Worm (Caenorhabditis elegans): ENCODE measurements around the gene K09C4.2.

ce11 chrX:3306594-3307296 is 10.5 kb downstream of the K09C4.2 start:
- TF ChIP-seq scrt-1 (GFP tag; IDR thresholded peaks at IDR 0.05) (no peak), sea-1 (GFP tag; conservative IDR thresholded peaks at IDR 0.05) (no peak), hmbx-1 (tag; optimal IDR thresholded peaks at IDR 0.05) (no peak), ama-1 (optimal IDR thresholded peaks at IDR 0.05) (no peak), ceh-36 (tag; optimal IDR thresholded peaks at IDR 0.05) (no peak), tbx-37 (GFP tag; conservative IDR thresholded peaks at IDR 0.05) (no peak), F13C5.2 (tag; optimal IDR thresholded peaks at IDR 0.05) (no peak), flt-1 (GFP tag; IDR thresholded peaks at IDR 0.05) (no peak), ets-7 (tag; optimal IDR thresholded peaks at IDR 0.05) (no peak), hmg-4 (GFP tag; optimal IDR thresholded peaks at IDR 0.05) (no peak)

All from whole organism, early embryonic.